Worm (Caenorhabditis elegans) whole organism, L1 larva: ENCODE measurements around the gene nas-10.

Source experiments
- C34B4.2 ChIP-seq: sonication (generic microtip); optimal IDR thresholded peaks from 2 replicates; lab custom pipeline; 2017; ENCODE audit warnings: mild to moderate bottlenecking, missing genetic modification characterization, missing compliant biosample characterization
- F16B12.6 ChIP-seq: fragments of 150-350 bp; optimal IDR thresholded peaks from 2 replicates; lab custom pipeline; 2014; ENCODE audit warnings: missing biosample characterization, missing genetic modification characterization
- aha-1 ChIP-seq: fragments of 150-350 bp; optimal IDR thresholded peaks from 2 replicates; lab custom pipeline; 2014; ENCODE audit warnings: missing biosample characterization, missing genetic modification characterization
- alr-1 ChIP-seq: fragments of 200-800 bp; sonication (Bioruptor generic); optimal IDR thresholded peaks from 2 replicates; lab custom pipeline; 2018; ENCODE audit warnings: borderline replicate concordance, mild to moderate bottlenecking, missing genetic modification characterization, missing compliant biosample characterization
- ama-1 ChIP-seq: fragments of 150-350 bp; optimal IDR thresholded peaks from 2 replicates; lab custom pipeline; 2014
- blmp-1 ChIP-seq: fragments of 150-350 bp; optimal IDR thresholded peaks from 2 replicates; lab custom pipeline; 2014; ENCODE audit warnings: missing biosample characterization, missing genetic modification characterization
- ceh-8 ChIP-seq: fragments of 200-800 bp; sonication (Bioruptor generic); optimal IDR thresholded peaks from 2 replicates; lab custom pipeline; 2018; ENCODE audit warnings: mild to moderate bottlenecking, missing genetic modification characterization, moderate library complexity, missing compliant biosample characterization
- ceh-82 ChIP-seq, 3 experiments: fragments of 150-350 bp in 1 of 3; sonication (generic microtip) in 2 of 3; optimal IDR thresholded peaks; 2 replicates each; lab custom pipeline; 2014 to 2017; ENCODE audit warnings: missing biosample characterization in 3 of 3, missing genetic modification characterization in 3 of 3
- ceh-88 ChIP-seq: fragments of 200-800 bp; sonication (Bioruptor generic); IDR thresholded peaks from 2 replicates; pipeline ENCODE4 v1.3.6; 2022; ENCODE audit warnings: missing genetic modification characterization, missing compliant biosample characterization
- ceh-90 ChIP-seq: sonication (generic microtip); optimal IDR thresholded peaks from 2 replicates; lab custom pipeline; 2016; ENCODE audit warnings: missing genetic modification characterization, missing compliant biosample characterization
- ces-1 ChIP-seq: fragments of 150-350 bp; optimal IDR thresholded peaks from 2 replicates; lab custom pipeline; 2014; ENCODE audit warnings: missing biosample characterization, missing genetic modification reagents, missing genetic modification characterization
- dpl-1 ChIP-seq, 3 experiments: fragments of 150-350 bp in 2 of 3; sonication (generic microtip) in 1 of 3; optimal IDR thresholded peaks; 2 replicates each; lab custom pipeline; 2014 to 2017; ENCODE audit warnings: missing biosample characterization in 3 of 3, missing genetic modification characterization in 3 of 3, missing genetic modification reagents in 3 of 3
- efl-3 ChIP-seq: fragments of 200-800 bp; sonication (Bioruptor generic); optimal IDR thresholded peaks from 2 replicates; lab custom pipeline; 2018; ENCODE audit warnings: mild to moderate bottlenecking, missing genetic modification characterization, missing compliant biosample characterization
- egl-13 ChIP-seq: sonication (generic microtip); optimal IDR thresholded peaks from 2 replicates; lab custom pipeline; 2016; ENCODE audit warnings: missing genotype, missing genetic modification reagents, missing genetic modification characterization, missing compliant biosample characterization
- elt-2 ChIP-seq: sonication (generic microtip); optimal IDR thresholded peaks from 2 replicates; lab custom pipeline; 2016; ENCODE audit warnings: missing genetic modification characterization, mild to moderate bottlenecking, inconsistent platforms, missing compliant biosample characterization, missing genetic modification reagents
- ets-5 ChIP-seq: fragments of 200-800 bp; sonication (Bioruptor generic); IDR thresholded peaks from 2 replicates; pipeline ENCODE4 v1.3.6; 2022; ENCODE audit warnings: missing genetic modification characterization, missing compliant biosample characterization
- fkh-10 ChIP-seq: sonication (generic microtip); optimal IDR thresholded peaks from 2 replicates; lab custom pipeline; 2017; ENCODE audit warnings: missing biosample characterization, missing genetic modification reagents, missing genetic modification characterization
- fkh-8 ChIP-seq: sonication (generic microtip); optimal IDR thresholded peaks from 2 replicates; lab custom pipeline; 2016; ENCODE audit warnings: mild to moderate bottlenecking, missing genetic modification characterization, missing compliant biosample characterization
- fos-1 ChIP-seq: fragments of 150-350 bp; optimal IDR thresholded peaks from 2 replicates; lab custom pipeline; 2014; ENCODE audit warnings: missing biosample characterization, missing genetic modification characterization
- grh-1 ChIP-seq: fragments of 200-800 bp; sonication (Bioruptor generic); IDR thresholded peaks from 2 replicates; pipeline ENCODE4 v1.3.6; 2022; ENCODE audit warnings: missing genetic modification reagents, missing genetic modification characterization, missing compliant biosample characterization
- hlh-17 ChIP-seq: fragments of 200-800 bp; sonication (Bioruptor generic); optimal IDR thresholded peaks from 2 replicates; lab custom pipeline; 2018; ENCODE audit warnings: missing genetic modification characterization, mild to moderate bottlenecking, missing compliant biosample characterization, moderate library complexity, borderline replicate concordance
- hlh-4 ChIP-seq: sonication (generic microtip); optimal IDR thresholded peaks from 2 replicates; lab custom pipeline; 2016; ENCODE audit warnings: mild to moderate bottlenecking, missing genetic modification characterization, missing compliant biosample characterization
- hpl-2 ChIP-seq: fragments of 150-350 bp; optimal IDR thresholded peaks from 2 replicates; lab custom pipeline; 2014; ENCODE audit warnings: missing biosample characterization, missing genetic modification reagents, missing genetic modification characterization
- irx-1 ChIP-seq: sonication (generic microtip); optimal IDR thresholded peaks from 2 replicates; lab custom pipeline; 2016; ENCODE audit warnings: missing genetic modification characterization, missing compliant biosample characterization
- jun-1 ChIP-seq: fragments of 150-350 bp; optimal IDR thresholded peaks from 2 replicates; lab custom pipeline; 2014; ENCODE audit warnings: missing biosample characterization, missing genetic modification reagents, missing genetic modification characterization
- lin-13 ChIP-seq: fragments of 150-350 bp; optimal IDR thresholded peaks from 2 replicates; lab custom pipeline; 2014; ENCODE audit warnings: missing biosample characterization, missing genetic modification reagents, missing genetic modification characterization
- lin-14 ChIP-seq: fragments of 200-800 bp; sonication (Bioruptor generic); optimal IDR thresholded peaks from 2 replicates; lab custom pipeline; 2018; ENCODE audit warnings: mild to moderate bottlenecking, missing genetic modification characterization, moderate library complexity, missing compliant biosample characterization
- nhr-12 ChIP-seq: sonication (generic microtip); optimal IDR thresholded peaks from 2 replicates; lab custom pipeline; 2017; ENCODE audit warnings: missing biosample characterization, missing genetic modification characterization
- nhr-19 ChIP-seq: fragments of 200-800 bp; sonication (Bioruptor generic); conservative IDR thresholded peaks from 2 replicates; pipeline ENCODE4 v1.3.6; 2022; ENCODE audit warnings: missing genetic modification characterization, missing compliant biosample characterization
- nhr-20 ChIP-seq: sonication (generic microtip); optimal IDR thresholded peaks from 2 replicates; lab custom pipeline; 2016; ENCODE audit warnings: mild to moderate bottlenecking, missing genetic modification characterization, missing compliant biosample characterization
- nhr-47 ChIP-seq: sonication (generic microtip); optimal IDR thresholded peaks from 2 replicates; lab custom pipeline; 2016; ENCODE audit warnings: mild to moderate bottlenecking, missing genetic modification characterization, moderate library complexity, missing compliant biosample characterization
- nhr-71 ChIP-seq: sonication (generic microtip); optimal IDR thresholded peaks from 2 replicates; lab custom pipeline; 2016; ENCODE audit warnings: mild to moderate bottlenecking, missing genetic modification characterization, moderate library complexity, missing compliant biosample characterization
- nhr-76 ChIP-seq: sonication (generic microtip); optimal IDR thresholded peaks from 2 replicates; lab custom pipeline; 2017; ENCODE audit warnings: missing biosample characterization, missing genetic modification characterization
- nhr-77 ChIP-seq: fragments of 150-350 bp; optimal IDR thresholded peaks from 2 replicates; lab custom pipeline; 2014; ENCODE audit warnings: missing biosample characterization, missing genetic modification characterization
- nhr-90 ChIP-seq: sonication (generic microtip); optimal IDR thresholded peaks from 2 replicates; lab custom pipeline; 2016; ENCODE audit warnings: mild to moderate bottlenecking, missing genetic modification characterization, missing compliant biosample characterization; ENCODE audit not compliant: poor library complexity
- pqm-1 ChIP-seq: sonication (generic microtip); optimal IDR thresholded peaks from 3 replicates; lab custom pipeline; 2017; ENCODE audit warnings: missing biosample characterization, missing genetic modification characterization
- skn-1 ChIP-seq: fragments of 150-350 bp; optimal IDR thresholded peaks from 2 replicates; lab custom pipeline; 2014; ENCODE audit warnings: missing biosample characterization, missing genetic modification characterization
- snu-23 ChIP-seq: sonication (generic microtip); optimal IDR thresholded peaks from 2 replicates; lab custom pipeline; 2016; ENCODE audit warnings: missing genetic modification characterization, missing compliant biosample characterization
- sox-4 ChIP-seq: sonication (generic microtip); optimal IDR thresholded peaks from 2 replicates; lab custom pipeline; 2016; ENCODE audit warnings: missing genetic modification characterization, missing compliant biosample characterization
- sptf-1 ChIP-seq: fragments of 150-350 bp; optimal IDR thresholded peaks from 2 replicates; lab custom pipeline; 2014; ENCODE audit warnings: missing biosample characterization, missing genetic modification characterization
- sup-37 ChIP-seq: fragments of 200-800 bp; sonication (Bioruptor generic); optimal IDR thresholded peaks from 2 replicates; lab custom pipeline; 2018; ENCODE audit warnings: mild to moderate bottlenecking, missing genetic modification characterization, missing compliant biosample characterization
- swsn-7 ChIP-seq: sonication (generic microtip); optimal IDR thresholded peaks from 2 replicates; lab custom pipeline; 2016; ENCODE audit warnings: missing genetic modification characterization, missing compliant biosample characterization
- tlp-1 ChIP-seq: fragments of 150-350 bp; optimal IDR thresholded peaks from 2 replicates; lab custom pipeline; 2014; ENCODE audit warnings: missing biosample characterization, missing genetic modification characterization
- unc-62 ChIP-seq: fragments of 150-350 bp; optimal IDR thresholded peaks from 2 replicates; lab custom pipeline; 2014; ENCODE audit warnings: missing biosample characterization, missing genetic modification reagents, missing genetic modification characterization

nas-10 gene

ce11 chrX:10963453-10964046 is at the start of gene nas-10 (continued):
- TF ChIP-seq lin-14 (GFP tag; lab: Kevin White, UChicago) = peak; percentile 47
- peak; percentile 73 for TF ChIP-seq nhr-90
- no peak for TF ChIP-seq nhr-12 (tag; lab: Kevin White, UChicago)
- TF ChIP-seq unc-62 (GFP tag; lab: Kevin White, UChicago) = no peak
- no peak for TF ChIP-seq hlh-4 (tag; lab: Kevin White, UChicago)
- TF ChIP-seq ceh-8 (GFP tag; lab: Kevin White, UChicago) = no peak
- peak; percentile 13 for TF ChIP-seq irx-1
- TF ChIP-seq sup-37 (GFP tag; lab: Kevin White, UChicago) = no peak
- no peak for TF ChIP-seq aha-1 (tag; lab: Kevin White, UChicago)
- TF ChIP-seq sptf-1 (tag; lab: Kevin White, UChicago) = no peak
- no peak for TF ChIP-seq nhr-47 (tag; lab: Kevin White, UChicago)
- TF ChIP-seq hpl-2 (GFP tag; lab: Kevin White, UChicago) = no peak
- no peak for TF ChIP-seq sox-4
- TF ChIP-seq ama-1 = no peak
- peak; percentile 45 for TF ChIP-seq elt-2
- TF ChIP-seq hlh-17 (GFP tag; lab: Kevin White, UChicago) = no peak
- no peak for TF ChIP-seq skn-1 (tag; lab: Kevin White, UChicago)
- TF ChIP-seq grh-1 (GFP tag; lab: Robert Waterston, UW) = 0 out of 2 replicates have a peak, but pooled peaks have one; percentile 24
- TF ChIP-seq ces-1 (GFP tag; lab: Kevin White, UChicago) = no peak
- peak; percentile 32 for TF ChIP-seq fkh-10 (GFP tag; lab: Kevin White, UChicago)
- TF ChIP-seq snu-23 = peak; percentile 77
- no peak for TF ChIP-seq dpl-1 (GFP tag; optimal IDR thresholded peaks at IDR 0.05; lab: Kevin White, UChicago)
- no peak for TF ChIP-seq tlp-1 (tag; lab: Kevin White, UChicago)
- TF ChIP-seq nhr-19 (GFP tag; lab: Robert Waterston, UW) = peak; percentile 68
- no peak for TF ChIP-seq nhr-76
- TF ChIP-seq swsn-7 (tag; lab: Kevin White, UChicago) = peak; percentile 62
- TF ChIP-seq nhr-77 (tag; lab: Kevin White, UChicago) = no peak
- no peak for TF ChIP-seq ceh-90 (tag; lab: Kevin White, UChicago)
- TF ChIP-seq fos-1 (tag; lab: Kevin White, UChicago) = no peak
- no peak for TF ChIP-seq C34B4.2 (tag; lab: Kevin White, UChicago)
- no peak for TF ChIP-seq egl-13
- no peak for TF ChIP-seq ceh-88 (GFP tag; lab: Robert Waterston, UW)

ce11 chrX:11012337-11012736 is 49.0 kb upstream of the nas-10 start, which contains the start of gene F58A3.3:
TSS of gene F58A3.3 (plus strand) at chrX:11012637.
- TF ChIP-seq nhr-77 (tag; lab: Kevin White, UChicago) = no peak
- TF ChIP-seq ceh-82 (tag; optimal IDR thresholded peaks at IDR 0.05; lab: Kevin White, UChicago) = no peak
- TF ChIP-seq blmp-1 (tag; lab: Kevin White, UChicago) = peak; percentile 2
- no peak for TF ChIP-seq jun-1 (tag; lab: Kevin White, UChicago)
- TF ChIP-seq elt-2 = no peak
- TF ChIP-seq pqm-1 (tag; lab: Kevin White, UChicago) = no peak
- peak; percentile 19 for TF ChIP-seq lin-14 (GFP tag; lab: Kevin White, UChicago)
- TF ChIP-seq, all 84 proteins: peak for 2

ce11 chrX:11010565-11010964 is 47.3 kb upstream of the nas-10 start, which contains the start of gene F58A3.4:
TSS of gene F58A3.4 (minus strand) at chrX:11010665.
- no peak for TF ChIP-seq efl-3
- no peak for TF ChIP-seq swsn-7 (tag; lab: Kevin White, UChicago)
- no peak for TF ChIP-seq nhr-71 (tag; lab: Kevin White, UChicago)
- no peak for TF ChIP-seq ceh-82 (tag; optimal IDR thresholded peaks at IDR 0.05; lab: Kevin White, UChicago)
- no peak for TF ChIP-seq lin-13 (GFP tag; lab: Kevin White, UChicago)
- TF ChIP-seq fkh-8 = no peak
- no peak for TF ChIP-seq nhr-90
- no peak for TF ChIP-seq nhr-47 (tag; lab: Kevin White, UChicago)
- TF ChIP-seq F16B12.6 (tag; lab: Kevin White, UChicago) = no peak
- TF ChIP-seq alr-1 (tag; lab: Kevin White, UChicago) = no peak
- TF ChIP-seq nhr-20 (tag; lab: Kevin White, UChicago) = no peak
- no peak for TF ChIP-seq ets-5 (GFP tag; lab: Robert Waterston, UW)
